Worm (Caenorhabditis elegans): Measurements from ENCODE around the gene otpl-5.

DNA sequence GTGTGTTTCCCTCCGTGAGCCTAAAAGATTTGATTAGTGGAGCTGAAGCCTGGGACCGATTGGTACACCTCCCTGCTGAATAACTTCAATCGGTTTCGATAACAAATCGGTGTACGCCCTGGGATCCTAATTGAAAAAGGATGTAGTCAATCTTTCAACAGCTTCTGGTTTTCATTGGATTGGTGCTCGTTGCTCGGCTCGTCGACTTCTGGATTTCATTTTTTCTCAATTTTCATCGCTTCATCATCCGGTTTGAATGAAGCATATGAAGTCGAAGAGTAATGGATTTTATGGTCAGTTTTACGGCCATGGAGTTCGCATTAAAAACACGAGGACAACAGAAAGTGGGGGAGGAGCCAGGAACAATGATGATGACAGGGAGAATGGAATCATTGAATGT is 26.6 kb downstream of the otpl-5 start:
- TF ChIP-seq hrde-1 (tag; optimal IDR thresholded peaks at IDR 0.05; ENCODE audit: borderline replicate concordance), result no peak
- TF ChIP-seq him-1 (tag; optimal IDR thresholded peaks at IDR 0.05), result no peak
